Fruit fly (Drosophila melanogaster) whole organism, adult: Measurements from ENCODE around the gene GC1.

ENCODE experiments used
- CG7101 ChIP-seq: fragments of 200-800 bp; sonication (Bioruptor generic); optimal IDR thresholded peaks from 2 replicates; lab custom pipeline; 2018; ENCODE audit warnings: missing biosample characterization, mild to moderate bottlenecking, missing genetic modification characterization, moderate library complexity
- Mnt ChIP-seq: fragments of 200-800 bp; sonication (Bioruptor generic); optimal IDR thresholded peaks from 2 replicates; lab custom pipeline; 2016; ENCODE audit warnings: missing biosample characterization, mild to moderate bottlenecking, missing genetic modification characterization
- tj ChIP-seq: fragments of 200-800 bp; sonication (Bioruptor generic); optimal IDR thresholded peaks from 3 replicates; lab custom pipeline; 2017; ENCODE audit warnings: missing biosample characterization, mild to moderate bottlenecking, missing genetic modification characterization, moderate library complexity

dm6 chr3R:11982547-11982946 lies 15.0 kb downstream of the GC1 start:
- no peak for TF ChIP-seq CG7101 (tag; lab: Kevin White, UChicago)
- no peak for TF ChIP-seq Mnt (GFP tag; lab: Kevin White, UChicago)
- no peak for TF ChIP-seq tj (GFP tag; lab: Kevin White, UChicago)
